Fruit fly (Drosophila melanogaster): ENCODE data around the gene Idgf1.
A peak's percentile ranks its signal among the peaks of the same experiment; 100 is the strongest.

Gene Idgf1

dm6 chr2L:16422657-16423473 lies 22.2 kb upstream of the Idgf1 start (continued):
- TF ChIP-seq gem (tag; optimal IDR thresholded peaks at IDR 0.05) (no peak), H2.0 (GFP tag; IDR thresholded peaks at IDR 0.05) (no peak), Hr39 (optimal IDR thresholded peaks at IDR 0.05) (no peak), CG10321 (GFP tag; IDR thresholded peaks at IDR 0.05) (peak; percentile 93), CG2199 (GFP tag; IDR thresholded peaks at IDR 0.05) (peak; percentile 83; the same call in 1 of the 3 replicates), psq (GFP tag; optimal IDR thresholded peaks at IDR 0.05) (no peak), CG2120 (GFP tag; optimal IDR thresholded peaks at IDR 0.05) (no peak), CG10959 (GFP tag; IDR thresholded peaks at IDR 0.05) (no peak), Gsc (GFP tag; IDR thresholded peaks at IDR 0.05) (no peak), CG1603 (tag; optimal IDR thresholded peaks at IDR 0.05) (no peak), knrl (GFP tag; IDR thresholded peaks at IDR 0.05; ENCODE audit: partially characterized antibody) (no peak), ewg (GFP tag; optimal IDR thresholded peaks at IDR 0.05) (peak; percentile 23), z (GFP tag; IDR thresholded peaks at IDR 0.05) (0 out of 3 replicates have a peak, but pooled peaks have one; percentile 9), CG14860 (GFP tag; IDR thresholded peaks at IDR 0.05; ENCODE audit: partially characterized antibody) (no peak), CG12071 (GFP tag; optimal IDR thresholded peaks at IDR 0.05) (no peak), CG18011 (GFP tag; optimal IDR thresholded peaks at IDR 0.05) (peak; percentile 19), CG18262 (tag; optimal IDR thresholded peaks at IDR 0.05) (no peak), Neu2 (GFP tag; optimal IDR thresholded peaks at IDR 0.05; ENCODE audit: borderline replicate concordance) (no peak), Sox100B (GFP tag; optimal IDR thresholded peaks at IDR 0.05) (no peak), Ssrp (tag; optimal IDR thresholded peaks at IDR 0.05) (no peak), CG15601 (tag; optimal IDR thresholded peaks at IDR 0.05) (peak; percentile 94), CHES-1-like (GFP tag; optimal IDR thresholded peaks at IDR 0.05) (no peak), insv (GFP tag; optimal IDR thresholded peaks at IDR 0.05) (no peak), CG31441 (GFP tag; IDR thresholded peaks at IDR 0.05) (no peak), CG6689 (GFP tag; IDR thresholded peaks at IDR 0.05) (no peak), CG4617 (GFP tag; optimal IDR thresholded peaks at IDR 0.05; ENCODE audit: borderline replicate concordance) (no peak), CG8765 (GFP tag; IDR thresholded peaks at IDR 0.05) (no peak), ci (GFP tag; IDR thresholded peaks at IDR 0.05) (no peak), CG9609 (GFP tag; optimal IDR thresholded peaks at IDR 0.05) (no peak), CG4730 (GFP tag; IDR thresholded peaks at IDR 0.05) (no peak), CG32772 (GFP tag; IDR thresholded peaks at IDR 0.05) (no peak), ATbp (GFP tag; optimal IDR thresholded peaks at IDR 0.05) (peak; percentile 78), CG1233 (GFP tag; optimal IDR thresholded peaks at IDR 0.05) (no peak), Nf-YB (GFP tag; optimal IDR thresholded peaks at IDR 0.05) (peak; percentile 97), row (GFP tag; IDR thresholded peaks at IDR 0.05) (no peak), Dll (GFP tag; IDR thresholded peaks at IDR 0.05; ENCODE audit: partially characterized antibody) (no peak), odd (GFP tag; optimal IDR thresholded peaks at IDR 0.05) (no peak), inv (GFP tag; IDR thresholded peaks at IDR 0.05; ENCODE audit: partially characterized antibody) (0 out of 2 replicates have a peak, but pooled peaks have one; percentile 8), CG10267 (tag; optimal IDR thresholded peaks at IDR 0.05) (no peak), unc-4 (GFP tag; IDR thresholded peaks at IDR 0.05; ENCODE audit: partially characterized antibody) (no peak), sim (GFP tag; IDR thresholded peaks at IDR 0.05) (no peak), Aef1 (GFP tag; IDR thresholded peaks at IDR 0.05) (no peak), MBD-R2 (GFP tag; IDR thresholded peaks at IDR 0.05) (no peak), Lpt (GFP tag; optimal IDR thresholded peaks at IDR 0.05) (no peak), schlank (tag; optimal IDR thresholded peaks at IDR 0.05) (no peak), Poxn (GFP tag; IDR thresholded peaks at IDR 0.05) (no peak), CG34224 (GFP tag; IDR thresholded peaks at IDR 0.05; ENCODE audit: partially characterized antibody) (no peak), HmgD (GFP tag; optimal IDR thresholded peaks at IDR 0.05) (no peak), amos (GFP tag; IDR thresholded peaks at IDR 0.05; ENCODE audit: partially characterized antibody) (no peak), Hr3 (GFP tag; optimal IDR thresholded peaks at IDR 0.05) (no peak)
